Fruit fly (Drosophila melanogaster) whole organism, wandering third instar larva: ENCODE data around the gene Lsd-1.

Experiments
- Abd-B ChIP-seq: fragments of >200 bp; optimal IDR thresholded peaks from 2 replicates; lab custom pipeline; 2017; ENCODE audit warnings: missing biosample characterization, missing genetic modification characterization
- CG32264 ChIP-seq: fragments of 200-800 bp; sonication (Bioruptor generic); optimal IDR thresholded peaks from 2 replicates; lab custom pipeline; 2016; ENCODE audit warnings: missing biosample characterization, missing genetic modification characterization
- CG9705 ChIP-seq: fragments of 200-800 bp; sonication (Bioruptor generic); optimal IDR thresholded peaks from 2 replicates; lab custom pipeline; 2018; ENCODE audit warnings: missing biosample characterization, mild to moderate bottlenecking, missing genetic modification characterization
- CrebA ChIP-seq: fragments of 200-800 bp; sonication (Bioruptor generic); optimal IDR thresholded peaks from 2 replicates; lab custom pipeline; 2016; ENCODE audit warnings: missing biosample characterization, mild to moderate bottlenecking, missing genetic modification characterization, borderline replicate concordance
- Dfd ChIP-seq: fragments of >200 bp; optimal IDR thresholded peaks from 2 replicates; lab custom pipeline; 2017; ENCODE audit warnings: missing biosample characterization, missing genetic modification characterization
- Dif ChIP-seq: fragments of 200-275, 200-300 bp; sonication (Bioruptor generic); optimal IDR thresholded peaks from 2 replicates; lab custom pipeline; 2018; ENCODE audit warnings: missing biosample characterization, missing genetic modification characterization; ENCODE audit not compliant: partially characterized antibody
- GATAd ChIP-seq: sonication (Bioruptor generic); optimal IDR thresholded peaks from 2 replicates; lab custom pipeline; 2016; ENCODE audit warnings: missing biosample characterization, missing genetic modification characterization
- HLH106 ChIP-seq: fragments of 200-800 bp; optimal IDR thresholded peaks from 3 replicates; lab custom pipeline; 2019; ENCODE audit warnings: missing biosample characterization, mild to moderate bottlenecking, missing genetic modification characterization, moderate library complexity
- Hnf4 ChIP-seq: fragments of 200-800 bp; sonication (Bioruptor generic); optimal IDR thresholded peaks from 2 replicates; lab custom pipeline; 2016; ENCODE audit warnings: missing biosample characterization, mild to moderate bottlenecking, missing genetic modification characterization
- Hr78 ChIP-seq: fragments of >200 bp; optimal IDR thresholded peaks from 2 replicates; lab custom pipeline; 2017; ENCODE audit warnings: missing biosample characterization, missing genetic modification characterization
- Hr83 ChIP-seq: fragments of 200-300 bp; sonication (Bioruptor generic); optimal IDR thresholded peaks from 2 replicates; lab custom pipeline; 2016; ENCODE audit warnings: missing biosample characterization, mild to moderate bottlenecking, missing genetic modification characterization, moderate library complexity; ENCODE audit not compliant: poor library complexity, severe bottlenecking
- Jra ChIP-seq: sonication (Bioruptor generic); optimal IDR thresholded peaks from 2 replicates; lab custom pipeline; 2016; ENCODE audit warnings: missing biosample characterization, missing genetic modification characterization
- Mio ChIP-seq: sonication (Bioruptor generic); optimal IDR thresholded peaks from 2 replicates; lab custom pipeline; 2016; ENCODE audit warnings: missing biosample characterization, missing genetic modification characterization
- Myc ChIP-seq: fragments of >200 bp; optimal IDR thresholded peaks from 2 replicates; lab custom pipeline; 2017
- N ChIP-seq: fragments of >200 bp; optimal IDR thresholded peaks from 2 replicates; lab custom pipeline; 2018; ENCODE audit warnings: missing biosample characterization, missing external identifiers, missing genetic modification characterization
- OdsH ChIP-seq: fragments of 200-800 bp; sonication (Bioruptor generic); optimal IDR thresholded peaks from 2 replicates; lab custom pipeline; 2016; ENCODE audit warnings: missing biosample characterization, mild to moderate bottlenecking, missing genetic modification characterization
- Rel ChIP-seq, 2 experiments: fragments of 200-800 bp; sonication (Bioruptor generic) in 1 of 2; optimal IDR thresholded peaks; 2 replicates in 1 of 2; 3 replicates in 1 of 2; lab custom pipeline; 2016 to 2019; ENCODE audit warnings: mild to moderate bottlenecking in 2 of 2, missing biosample characterization in 2 of 2, missing genetic modification characterization in 2 of 2, moderate library complexity in 1 of 2
- Sp1 ChIP-seq: fragments of 200-800 bp; sonication (Bioruptor generic); optimal IDR thresholded peaks from 3 replicates; lab custom pipeline; 2019; ENCODE audit warnings: missing biosample characterization, mild to moderate bottlenecking, missing genetic modification characterization, moderate library complexity
- Vsx2 ChIP-seq: fragments of 200-300, 225-300 bp; sonication (Bioruptor generic); optimal IDR thresholded peaks from 2 replicates; lab custom pipeline; 2018; ENCODE audit warnings: missing biosample characterization, missing genetic modification characterization; ENCODE audit not compliant: partially characterized antibody
- br ChIP-seq: fragments of 200-800 bp; sonication (Bioruptor generic); optimal IDR thresholded peaks from 2 replicates; lab custom pipeline; 2016; ENCODE audit warnings: missing biosample characterization, missing genetic modification characterization
- brk ChIP-seq: fragments of 200-800 bp; sonication (Bioruptor generic); optimal IDR thresholded peaks from 2 replicates; lab custom pipeline; 2016; ENCODE audit warnings: missing biosample characterization, mild to moderate bottlenecking, missing genetic modification characterization
- dl ChIP-seq, 2 experiments: fragments of 175-275, 200-275 bp in 1 of 2; fragments of 200-275 bp in 1 of 2; sonication (Bioruptor generic); optimal IDR thresholded peaks; lab custom pipeline; 2018; ENCODE audit warnings: mild to moderate bottlenecking in 2 of 2, missing biosample characterization in 2 of 2, missing genetic modification characterization in 2 of 2, moderate library complexity in 2 of 2; ENCODE audit not compliant: partially characterized antibody in 2 of 2, insufficient read depth in 1 of 2
- dmrt93B ChIP-seq: fragments of 200-800 bp; sonication (Bioruptor generic); optimal IDR thresholded peaks from 2 replicates; lab custom pipeline; 2018; ENCODE audit warnings: missing biosample characterization, mild to moderate bottlenecking, missing genetic modification characterization
- dsf ChIP-seq: sonication (Bioruptor generic); optimal IDR thresholded peaks from 2 replicates; lab custom pipeline; 2016; ENCODE audit warnings: missing biosample characterization, missing genetic modification characterization, borderline replicate concordance
- ey ChIP-seq: fragments of 200-800 bp; sonication (Bioruptor generic); optimal IDR thresholded peaks from 2 replicates; lab custom pipeline; 2016; ENCODE audit warnings: missing biosample characterization, missing genetic modification characterization
- foxo ChIP-seq, 2 experiments: fragments of 200-800 bp; sonication (Bioruptor generic); optimal IDR thresholded peaks; 2 replicates in 1 of 2; 3 replicates in 1 of 2; lab custom pipeline; 2016 to 2017; ENCODE audit warnings: missing biosample characterization in 2 of 2, missing genetic modification characterization in 2 of 2
- fru ChIP-seq: fragments of 200-800 bp; sonication (Bioruptor generic); optimal IDR thresholded peaks from 3 replicates; lab custom pipeline; 2016; ENCODE audit warnings: missing biosample characterization, mild to moderate bottlenecking, missing genetic modification characterization
- h ChIP-seq: fragments of 200-800 bp; sonication (Bioruptor generic); optimal IDR thresholded peaks from 3 replicates; lab custom pipeline; 2016; ENCODE audit warnings: missing biosample characterization, mild to moderate bottlenecking, missing genetic modification characterization
- jim ChIP-seq: fragments of 175-275, 200-325 bp; sonication (Bioruptor generic); optimal IDR thresholded peaks from 2 replicates; lab custom pipeline; 2016; ENCODE audit warnings: missing biosample characterization, mild to moderate bottlenecking, missing genetic modification characterization
- lola ChIP-seq: fragments of >200 bp; optimal IDR thresholded peaks from 2 replicates; lab custom pipeline; 2017; ENCODE audit warnings: missing biosample characterization, missing genetic modification characterization
- pan ChIP-seq: fragments of >200 bp; optimal IDR thresholded peaks from 2 replicates; lab custom pipeline; 2017
- psq ChIP-seq: fragments of 200-800 bp; sonication (Bioruptor generic); optimal IDR thresholded peaks from 3 replicates; lab custom pipeline; 2017; ENCODE audit warnings: missing biosample characterization, mild to moderate bottlenecking, missing genetic modification characterization, moderate library complexity
- rgr ChIP-seq: fragments of 200-800 bp; sonication (Bioruptor generic); optimal IDR thresholded peaks from 3 replicates; lab custom pipeline; 2016; ENCODE audit warnings: missing biosample characterization, mild to moderate bottlenecking, missing genetic modification characterization
- sage ChIP-seq: fragments of 200-800 bp; sonication (Bioruptor generic); optimal IDR thresholded peaks from 2 replicates; lab custom pipeline; 2016; ENCODE audit warnings: missing biosample characterization, mild to moderate bottlenecking, missing genetic modification characterization
- sv ChIP-seq: fragments of 200-800 bp; sonication (Bioruptor generic); optimal IDR thresholded peaks from 3 replicates; lab custom pipeline; 2016; ENCODE audit warnings: missing biosample characterization, missing genetic modification characterization
- tai ChIP-seq: sonication (Bioruptor generic); optimal IDR thresholded peaks from 2 replicates; lab custom pipeline; 2016; ENCODE audit warnings: missing biosample characterization, missing genetic modification characterization
- usp ChIP-seq: fragments of >200 bp; optimal IDR thresholded peaks from 2 replicates; lab custom pipeline; 2017; ENCODE audit warnings: missing biosample characterization, missing genetic modification characterization
- woc ChIP-seq: sonication (Bioruptor generic); optimal IDR thresholded peaks from 2 replicates; lab custom pipeline; 2016; ENCODE audit warnings: missing biosample characterization, mild to moderate bottlenecking, missing genetic modification characterization

Gene Lsd-1

dm6 chr3R:23783961-23784360 lies 20.3 kb downstream of the Lsd-1 start:
- TF ChIP-seq h (GFP tag; lab: Kevin White, UChicago) (peak; percentile 75), lola (no peak), foxo (GFP tag; optimal IDR thresholded peaks at IDR 0.05; lab: Kevin White, UChicago) (peak in 1 of 2 experiments; percentile 72), sv (peak; percentile 13), CrebA (GFP tag; lab: Kevin White, UChicago) (no peak), Mio (GFP tag; lab: Kevin White, UChicago) (no peak), dl (GFP tag; optimal IDR thresholded peaks at IDR 0.05; lab: Kevin White, UChicago; ENCODE audit: insufficient read depth in 1 of 2, partially characterized antibody in 2 of 2) (no peak), Dif (GFP tag; lab: Kevin White, UChicago) (no peak), Dfd (no peak), Hr78 (GFP tag; lab: Kevin White, UChicago) (no peak), Hnf4 (GFP tag; lab: Kevin White, UChicago) (no peak), Hr83 (GFP tag; lab: Kevin White, UChicago) (no peak), Rel (GFP tag; optimal IDR thresholded peaks at IDR 0.05; lab: Kevin White, UChicago) (no peak), Rel (tag; optimal IDR thresholded peaks at IDR 0.05; lab: Kevin White, UChicago) (no peak), rgr (GFP tag; lab: Kevin White, UChicago) (peak; percentile 60), Jra (GFP tag; lab: Kevin White, UChicago) (no peak), pan (no peak), jim (GFP tag; lab: Kevin White, UChicago) (no peak), Sp1 (GFP tag; lab: Kevin White, UChicago) (peak; percentile 48), psq (GFP tag; lab: Kevin White, UChicago) (peak; percentile 34), ey (GFP tag; lab: Kevin White, UChicago) (peak; percentile 64), usp (GFP tag; lab: Kevin White, UChicago) (no peak), fru (GFP tag; lab: Kevin White, UChicago) (peak; percentile 75), GATAd (GFP tag; lab: Kevin White, UChicago) (no peak), CG32264 (no peak), HLH106 (tag; lab: Kevin White, UChicago) (peak; percentile 53), CG9705 (GFP tag; lab: Kevin White, UChicago) (no peak), brk (GFP tag; lab: Kevin White, UChicago) (no peak), OdsH (GFP tag; lab: Kevin White, UChicago) (peak; percentile 65), N (GFP tag; lab: Kevin White, UChicago) (no peak), Vsx2 (GFP tag; lab: Kevin White, UChicago) (no peak), br (GFP tag; lab: Kevin White, UChicago) (peak; percentile 51), tai (no peak), dsf (no peak), dmrt93B (GFP tag; lab: Kevin White, UChicago) (no peak), Myc (no peak), Abd-B (no peak), sage (GFP tag; lab: Kevin White, UChicago) (no peak), woc (GFP tag; lab: Kevin White, UChicago) (peak; percentile 54)

dm6 chr3R:23784925-23785680 lies 21.4 kb downstream of the Lsd-1 start:
- TF ChIP-seq OdsH (GFP tag; lab: Kevin White, UChicago) (no peak), sv (no peak), GATAd (GFP tag; lab: Kevin White, UChicago) (no peak), N (GFP tag; lab: Kevin White, UChicago) (no peak), Hnf4 (GFP tag; lab: Kevin White, UChicago) (no peak), fru (GFP tag; lab: Kevin White, UChicago) (no peak), woc (GFP tag; lab: Kevin White, UChicago) (no peak), Vsx2 (GFP tag; lab: Kevin White, UChicago) (no peak), Hr78 (GFP tag; lab: Kevin White, UChicago) (no peak), tai (no peak), usp (GFP tag; lab: Kevin White, UChicago) (no peak)
- TF ChIP-seq, all 38 proteins: peak for 0
